Worm (Caenorhabditis elegans) whole organism, late embryonic: ENCODE data around the gene cpr-4.

Source experiments
- F13H6.1 ChIP-seq: sonication (generic microtip); optimal IDR thresholded peaks from 2 replicates; lab custom pipeline; 2016; ENCODE audit warnings: missing genetic modification characterization, missing compliant biosample characterization
- ama-1 ChIP-seq: fragments of 150-350 bp; optimal IDR thresholded peaks from 2 replicates; lab custom pipeline; 2014
- ceh-30 ChIP-seq: fragments of 150-350 bp; optimal IDR thresholded peaks from 2 replicates; lab custom pipeline; 2014; ENCODE audit warnings: missing biosample characterization, missing genetic modification characterization
- fax-1 ChIP-seq: sonication (generic microtip); optimal IDR thresholded peaks from 2 replicates; lab custom pipeline; 2016; ENCODE audit warnings: missing genotype, missing genetic modification characterization, missing compliant biosample characterization
- fkh-10 ChIP-seq: fragments of 150-350 bp; optimal IDR thresholded peaks from 2 replicates; lab custom pipeline; 2014; ENCODE audit warnings: missing biosample characterization, missing genetic modification reagents, missing genetic modification characterization
- lim-6 ChIP-seq: sonication (generic microtip); optimal IDR thresholded peaks from 2 replicates; lab custom pipeline; 2016; ENCODE audit warnings: missing genetic modification characterization, missing compliant biosample characterization
- mec-3 ChIP-seq: sonication (generic microtip); optimal IDR thresholded peaks from 2 replicates; lab custom pipeline; 2016; ENCODE audit warnings: borderline replicate concordance, missing genetic modification characterization, missing compliant biosample characterization
- nfya-1 ChIP-seq: sonication (generic microtip); optimal IDR thresholded peaks from 2 replicates; lab custom pipeline; 2017; ENCODE audit warnings: missing genetic modification characterization, mild to moderate bottlenecking, missing compliant biosample characterization, antibody characterized with exemption, moderate library complexity
- pha-4 ChIP-seq: fragments of 150-350 bp; optimal IDR thresholded peaks from 2 replicates; lab custom pipeline; 2018; ENCODE audit warnings: missing biosample characterization, missing genetic modification reagents, missing genetic modification characterization
- pqm-1 ChIP-seq: sonication (generic microtip); optimal IDR thresholded peaks from 2 replicates; lab custom pipeline; 2016; ENCODE audit warnings: missing genetic modification characterization, missing compliant biosample characterization
- unc-86 ChIP-seq: sonication (generic microtip); optimal IDR thresholded peaks from 2 replicates; lab custom pipeline; 2016; ENCODE audit warnings: missing genetic modification characterization, missing compliant biosample characterization

ce11 chrV:6616294-6616693 is 1.8 kb downstream of the cpr-4 start:
- TF ChIP-seq F13H6.1 (tag; lab: Kevin White, UChicago), result no peak
- TF ChIP-seq unc-86 (tag; lab: Kevin White, UChicago), result no peak
- no peak for TF ChIP-seq mec-3 (tag; lab: Kevin White, UChicago)
- TF ChIP-seq fkh-10 (GFP tag; lab: Kevin White, UChicago), result no peak
- TF ChIP-seq lim-6 (tag; lab: Kevin White, UChicago), result no peak
- no peak for TF ChIP-seq pqm-1 (tag; lab: Kevin White, UChicago)
- TF ChIP-seq nfya-1 (tag; lab: Kevin White, UChicago), result no peak
- TF ChIP-seq pha-4, result no peak
- no peak for TF ChIP-seq fax-1
- TF ChIP-seq ceh-30 (tag; lab: Kevin White, UChicago), result no peak
- TF ChIP-seq ama-1, result no peak
